Worm (Caenorhabditis elegans) whole organism, early embryonic: ENCODE results near the gene pho-4.

Source experiments
- B0310.2 ChIP-seq: sonication (generic microtip); optimal IDR thresholded peaks from 2 replicates; lab custom pipeline; 2016; ENCODE audit warnings: mild to moderate bottlenecking, missing genetic modification characterization, missing compliant biosample characterization
- F13C5.2 ChIP-seq: sonication (generic microtip); optimal IDR thresholded peaks from 2 replicates; lab custom pipeline; 2017; ENCODE audit warnings: mild to moderate bottlenecking, missing genetic modification characterization, inconsistent platforms, missing compliant biosample characterization
- aly-1 ChIP-seq: sonication (generic microtip); optimal IDR thresholded peaks from 2 replicates; lab custom pipeline; 2016; ENCODE audit warnings: missing genetic modification characterization, missing compliant biosample characterization
- ama-1 ChIP-seq: fragments of 150-350 bp; optimal IDR thresholded peaks from 2 replicates; lab custom pipeline; 2014
- ceh-13 ChIP-seq: fragments of 200-800 bp; sonication (Bioruptor generic); optimal IDR thresholded peaks from 2 replicates; lab custom pipeline; 2018; ENCODE audit warnings: mild to moderate bottlenecking, missing genetic modification characterization, missing compliant biosample characterization
- flt-1 ChIP-seq: fragments of 200-800 bp; sonication (Bioruptor generic); IDR thresholded peaks from 2 replicates; pipeline ENCODE4 v1.3.6; 2022; ENCODE audit warnings: missing genetic modification characterization, missing compliant biosample characterization
- tbx-37 ChIP-seq: fragments of 200-800 bp; sonication (Bioruptor generic); conservative IDR thresholded peaks from 2 replicates; pipeline ENCODE4 v1.3.6; 2022; ENCODE audit warnings: missing genetic modification reagents, missing genetic modification characterization, missing compliant biosample characterization

DNA sequence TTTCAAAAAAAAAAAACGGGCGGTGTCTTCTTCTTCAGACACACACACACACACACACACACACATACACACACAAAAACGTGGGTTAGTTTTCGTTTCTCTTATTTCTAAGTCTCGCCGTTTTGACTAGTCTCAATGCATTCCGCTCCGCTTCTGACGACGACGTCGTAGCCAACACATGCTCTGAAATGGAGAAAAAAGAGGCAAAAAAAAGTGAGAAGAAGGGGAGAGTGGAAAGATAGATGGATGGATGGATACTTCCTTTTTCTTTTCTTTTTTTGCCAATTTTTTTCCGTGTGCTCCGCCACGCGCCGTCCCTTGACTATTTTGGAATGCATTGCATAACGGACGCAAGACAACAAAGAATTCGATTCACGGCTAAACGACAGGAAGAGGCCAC, 38.5 kb upstream of the pho-4 start:
- no peak for TF ChIP-seq ama-1 (lab: Kevin White, UChicago)
- TF ChIP-seq flt-1, result no peak
- no peak for TF ChIP-seq tbx-37
- no peak for TF ChIP-seq aly-1
- TF ChIP-seq B0310.2, result no peak
- TF ChIP-seq ceh-13 (GFP tag; lab: Kevin White, UChicago), result no peak
- no peak for TF ChIP-seq F13C5.2
